Fruit fly (Drosophila melanogaster) whole organism, pupa: ENCODE data around the gene Surf1.

Experiments used
- CG12605 ChIP-seq: fragments of 200-800 bp; sonication (Bioruptor generic); IDR thresholded peaks from 2 replicates; pipeline ENCODE4 v1.3.6; 2022; ENCODE audit warnings: missing biosample characterization, missing genetic modification characterization
- CG13204 ChIP-seq: fragments of 200-800 bp; sonication (Bioruptor generic); optimal IDR thresholded peaks from 2 replicates; lab custom pipeline; 2018; ENCODE audit warnings: missing biosample characterization, mild to moderate bottlenecking, missing genetic modification characterization, moderate library complexity
- CG14655 ChIP-seq: fragments of 200-800 bp; sonication (Bioruptor generic); optimal IDR thresholded peaks from 3 replicates; lab custom pipeline; 2017; ENCODE audit warnings: mild to moderate bottlenecking, missing biosample characterization, missing genetic modification reagents, missing genetic modification characterization
- CG15710 ChIP-seq: fragments of 200-800 bp; sonication (Bioruptor generic); optimal IDR thresholded peaks from 2 replicates; lab custom pipeline; 2018; ENCODE audit warnings: missing biosample characterization, mild to moderate bottlenecking, missing genetic modification characterization, moderate library complexity
- CG8159 ChIP-seq: fragments of 200-800 bp; sonication (Bioruptor generic); optimal IDR thresholded peaks from 3 replicates; lab custom pipeline; 2018; ENCODE audit warnings: missing biosample characterization, mild to moderate bottlenecking, missing genetic modification characterization, moderate library complexity
- CG9948 ChIP-seq: fragments of 200-800 bp; sonication (Bioruptor generic); optimal IDR thresholded peaks from 2 replicates; lab custom pipeline; 2018; ENCODE audit warnings: missing biosample characterization, mild to moderate bottlenecking, missing genetic modification characterization, moderate library complexity
- EcR ChIP-seq: fragments of 200-800 bp; sonication (Bioruptor generic); optimal IDR thresholded peaks from 3 replicates; lab custom pipeline; 2019; ENCODE audit warnings: missing biosample characterization, missing genetic modification characterization, mild to moderate bottlenecking, moderate library complexity, missing genetic modification reagents
- fd96Ca ChIP-seq: fragments of 200-800 bp; sonication (Bioruptor generic); IDR thresholded peaks from 3 replicates; pipeline ENCODE4 v1.3.6; 2022; ENCODE audit warnings: missing biosample characterization, missing genetic modification characterization
- rn ChIP-seq: fragments of 200-800 bp; sonication (Bioruptor generic); IDR thresholded peaks from 2 replicates; pipeline ENCODE4 v1.3.6; 2022; ENCODE audit warnings: missing biosample characterization, missing genetic modification characterization

DNA sequence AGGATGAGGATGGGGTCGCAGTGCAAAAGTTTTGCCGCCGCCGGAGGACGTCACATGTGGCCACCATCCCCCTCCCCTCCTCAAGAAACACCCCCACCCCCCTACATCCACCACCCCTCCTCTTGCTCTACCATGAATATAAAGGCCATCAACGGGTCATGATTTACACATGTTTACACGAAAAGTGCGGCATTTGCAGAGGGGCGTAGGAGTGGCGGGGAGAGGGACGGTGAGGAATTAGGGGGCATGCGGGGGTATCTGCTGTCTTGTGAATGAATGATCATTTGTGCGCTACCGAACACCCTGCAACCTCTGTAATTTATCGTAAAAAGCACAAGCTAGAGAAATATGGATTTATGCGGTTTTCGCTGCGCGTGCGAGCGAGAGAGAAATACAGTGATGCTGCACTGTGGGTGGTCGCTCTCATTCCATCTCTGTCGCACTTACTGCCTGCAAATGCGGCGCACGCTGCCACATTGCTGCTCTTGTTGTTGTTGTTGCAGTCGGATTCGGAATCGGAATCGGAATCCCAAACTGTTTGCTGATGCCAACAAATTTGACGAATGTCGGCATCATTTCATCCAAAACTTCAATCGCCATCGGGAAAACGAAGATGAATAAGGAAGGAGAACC, 23.1 kb downstream of the Surf1 start:
- TF ChIP-seq CG12605 (GFP tag; lab: Robert Waterston, UW) (no peak), CG9948 (tag; lab: Kevin White, UChicago) (no peak), fd96Ca (no peak), CG8159 (tag; lab: Kevin White, UChicago) (no peak), rn (GFP tag; lab: Robert Waterston, UW) (no peak), CG14655 (GFP tag; lab: Kevin White, UChicago) (no peak), EcR (no peak), CG13204 (peak; percentile 21), CG15710 (tag; lab: Kevin White, UChicago) (no peak)
